Fruit fly (Drosophila melanogaster) whole organism, embryonic: Measurements from ENCODE around the gene TTLL4B.
A peak's percentile ranks its signal among the peaks of the same experiment; 100 is the strongest.

ENCODE experiments used
- ATbp ChIP-seq: fragments of 200-800 bp; sonication (Bioruptor generic); optimal IDR thresholded peaks from 2 replicates; lab custom pipeline; 2017; ENCODE audit warnings: missing biosample characterization, mild to moderate bottlenecking, missing genetic modification characterization, missing genetic modification reagents
- Abd-B ChIP-seq: fragments of 200-800 bp; sonication (Bioruptor generic); optimal IDR thresholded peaks from 2 replicates; lab custom pipeline; 2018; ENCODE audit warnings: missing biosample characterization, mild to moderate bottlenecking, missing genetic modification characterization, moderate library complexity
- Blimp-1 ChIP-seq: fragments of 200-800 bp; sonication (Bioruptor generic); optimal IDR thresholded peaks from 3 replicates; lab custom pipeline; 2018; ENCODE audit warnings: missing biosample characterization, missing genetic modification characterization, mild to moderate bottlenecking, moderate library complexity, missing genetic modification reagents
- CG11504 ChIP-seq: fragments of 200-800 bp; sonication (Bioruptor generic); optimal IDR thresholded peaks from 3 replicates; lab custom pipeline; 2019; ENCODE audit warnings: missing biosample characterization, mild to moderate bottlenecking, missing genetic modification characterization, moderate library complexity
- CG12391 ChIP-seq: fragments of 200-800 bp; sonication (Bioruptor generic); optimal IDR thresholded peaks from 3 replicates; lab custom pipeline; 2018; ENCODE audit warnings: missing biosample characterization, mild to moderate bottlenecking, missing genetic modification characterization, moderate library complexity
- CG12744 ChIP-seq: fragments of 200-800 bp; sonication (Bioruptor generic); optimal IDR thresholded peaks from 2 replicates; lab custom pipeline; 2016; ENCODE audit warnings: missing biosample characterization, missing genetic modification characterization
- CG13296 ChIP-seq: fragments of 200-800 bp; sonication (Bioruptor generic); optimal IDR thresholded peaks from 3 replicates; lab custom pipeline; 2018; ENCODE audit warnings: missing biosample characterization, mild to moderate bottlenecking, missing genetic modification characterization
- CG14014 ChIP-seq: fragments of 200-800 bp; sonication (Bioruptor generic); IDR thresholded peaks from 2 replicates; pipeline ENCODE4 v1.3.6; 2022; ENCODE audit warnings: missing biosample characterization, missing genetic modification characterization
- CG14050 ChIP-seq: fragments of 200-800 bp; sonication (Bioruptor generic); IDR thresholded peaks from 3 replicates; pipeline ENCODE4 v1.3.6; 2022; ENCODE audit warnings: missing biosample characterization, missing genetic modification characterization
- CG14860 ChIP-seq: fragments of 200-800 bp; sonication (Bioruptor generic); IDR thresholded peaks from 3 replicates; pipeline ENCODE4 v1.3.6; 2022; ENCODE audit warnings: missing biosample characterization, missing genetic modification characterization; ENCODE audit not compliant: partially characterized antibody
- CG14965 ChIP-seq: fragments of 200-800 bp; sonication (Bioruptor generic); optimal IDR thresholded peaks from 2 replicates; lab custom pipeline; 2016; ENCODE audit warnings: missing biosample characterization, missing genetic modification characterization, borderline replicate concordance
- CG1603 ChIP-seq: fragments of 200-800 bp; sonication (Bioruptor generic); optimal IDR thresholded peaks from 2 replicates; lab custom pipeline; 2019; ENCODE audit warnings: missing biosample characterization, mild to moderate bottlenecking, missing genetic modification characterization, moderate library complexity
- CG17328 ChIP-seq: fragments of 200-800 bp; sonication (Bioruptor generic); IDR thresholded peaks from 2 replicates; pipeline ENCODE4 v1.3.6; 2022; ENCODE audit warnings: missing biosample characterization, missing genetic modification characterization
- CG17568 ChIP-seq: fragments of 200-800 bp; sonication (Bioruptor generic); optimal IDR thresholded peaks from 2 replicates; lab custom pipeline; 2018; ENCODE audit warnings: missing biosample characterization, mild to moderate bottlenecking, missing genetic modification characterization, moderate library complexity
- CG18619 ChIP-seq: fragments of 200-800 bp; sonication (Bioruptor generic); optimal IDR thresholded peaks from 3 replicates; lab custom pipeline; 2017; ENCODE audit warnings: missing biosample characterization, mild to moderate bottlenecking, missing genetic modification characterization
- CG32767 ChIP-seq: fragments of 200-800 bp; sonication (Bioruptor generic); IDR thresholded peaks from 2 replicates; pipeline ENCODE4 v1.3.6; 2022; ENCODE audit warnings: missing biosample characterization, missing genetic modification characterization
- CG9797 ChIP-seq: fragments of 200-800 bp; sonication (Bioruptor generic); optimal IDR thresholded peaks from 3 replicates; lab custom pipeline; 2018; ENCODE audit warnings: missing biosample characterization, mild to moderate bottlenecking, missing genetic modification characterization
- Dbx ChIP-seq: fragments of 200-800 bp; sonication (Bioruptor generic); IDR thresholded peaks from 3 replicates; pipeline ENCODE4 v1.3.6; 2022; ENCODE audit warnings: missing biosample characterization, missing genetic modification characterization
- Ets65A ChIP-seq: fragments of 200-800 bp; sonication (Bioruptor generic); peaks from one replicate; lab custom pipeline; 2016; ENCODE audit warnings: missing biosample characterization, missing genetic modification characterization
- H2.0 ChIP-seq: fragments of 200-800 bp; sonication (Bioruptor generic); IDR thresholded peaks from 2 replicates; pipeline ENCODE4 v1.3.6; 2022; ENCODE audit warnings: missing biosample characterization, missing genetic modification characterization
- Hr51 ChIP-seq, 2 experiments: fragments of 200-800 bp; sonication (Bioruptor generic); optimal IDR thresholded peaks; 2 replicates in 1 of 2; 3 replicates in 1 of 2; lab custom pipeline; 2016 to 2018; ENCODE audit warnings: missing biosample characterization in 2 of 2, missing genetic modification characterization in 2 of 2, mild to moderate bottlenecking in 1 of 2, moderate library complexity in 1 of 2
- Med ChIP-seq: fragments of 200-800 bp; sonication (Bioruptor generic); peaks from one replicate; lab custom pipeline; 2016; ENCODE audit warnings: missing biosample characterization, missing genetic modification characterization, mild to moderate bottlenecking, inconsistent platforms, moderate library complexity
- Mrtf ChIP-seq: fragments of 200-800 bp; sonication (Bioruptor generic); IDR thresholded peaks from 3 replicates; pipeline ENCODE4 v1.3.6; 2022; ENCODE audit warnings: missing biosample characterization, missing genetic modification characterization
- NfI ChIP-seq: fragments of 200-800 bp; sonication (Bioruptor generic); optimal IDR thresholded peaks from 3 replicates; lab custom pipeline; 2018; ENCODE audit warnings: missing biosample characterization, mild to moderate bottlenecking, missing genetic modification characterization, moderate library complexity
- Poxn ChIP-seq: fragments of 200-800 bp; sonication (Bioruptor generic); IDR thresholded peaks from 2 replicates; pipeline ENCODE4 v1.3.6; 2022; ENCODE audit warnings: missing biosample characterization, missing genetic modification characterization
- Ptx1 ChIP-seq: fragments of 200-800 bp; sonication (Bioruptor generic); IDR thresholded peaks from 2 replicates; pipeline ENCODE4 v1.3.6; 2022; ENCODE audit warnings: missing biosample characterization, missing genetic modification characterization
- Xrp1 ChIP-seq: fragments of 200-800 bp; sonication (Bioruptor generic); IDR thresholded peaks from 2 replicates; pipeline ENCODE4 v1.3.6; 2022; ENCODE audit warnings: missing biosample characterization, missing genetic modification characterization
- cad ChIP-seq: fragments of >200 bp; optimal IDR thresholded peaks from 2 replicates; lab custom pipeline; 2017; ENCODE audit warnings: missing biosample characterization, missing genetic modification characterization
- cato ChIP-seq: fragments of 200-800 bp; sonication (Bioruptor generic); optimal IDR thresholded peaks from 2 replicates; lab custom pipeline; 2016; ENCODE audit warnings: missing biosample characterization, missing genetic modification characterization, borderline replicate concordance
- chif ChIP-seq, 2 experiments: fragments of 200-800 bp; sonication (Bioruptor generic); optimal IDR thresholded peaks; 3 replicates each; lab custom pipeline; 2016; ENCODE audit warnings: missing biosample characterization in 2 of 2, missing genetic modification characterization in 2 of 2
- dati ChIP-seq: fragments of 200-800 bp; sonication (Bioruptor generic); IDR thresholded peaks from 2 replicates; pipeline ENCODE4 v1.3.6; 2022; ENCODE audit warnings: missing biosample characterization, missing genetic modification characterization
- eve ChIP-seq, 2 experiments: fragments of >200 bp; optimal IDR thresholded peaks; 2 replicates each; lab custom pipeline; 2017; ENCODE audit warnings: missing biosample characterization in 2 of 2, missing genetic modification characterization in 2 of 2
- gsb ChIP-seq: fragments of 200-800 bp; sonication (Bioruptor generic); IDR thresholded peaks from 2 replicates; pipeline ENCODE4 v1.3.6; 2022; ENCODE audit warnings: missing biosample characterization, missing genetic modification characterization
- ind ChIP-seq: fragments of 200-800 bp; sonication (Bioruptor generic); optimal IDR thresholded peaks from 3 replicates; lab custom pipeline; 2016; ENCODE audit warnings: missing biosample characterization, missing genetic modification characterization
- ken ChIP-seq: fragments of 200-800 bp; sonication (Bioruptor generic); IDR thresholded peaks from 3 replicates; pipeline ENCODE4 v1.3.6; 2022; ENCODE audit warnings: missing biosample characterization, missing genetic modification characterization
- lab ChIP-seq: fragments of 200-800 bp; sonication (Bioruptor generic); optimal IDR thresholded peaks from 3 replicates; lab custom pipeline; 2017; ENCODE audit warnings: missing biosample characterization, missing genetic modification characterization, mild to moderate bottlenecking, moderate library complexity, missing genetic modification reagents
- nau ChIP-seq: fragments of 200-800 bp; sonication (Bioruptor generic); optimal IDR thresholded peaks from 3 replicates; lab custom pipeline; 2017; ENCODE audit warnings: missing biosample characterization, mild to moderate bottlenecking, missing genetic modification characterization, missing genetic modification reagents
- nom ChIP-seq: fragments of 200-800 bp; sonication (Bioruptor generic); optimal IDR thresholded peaks from 2 replicates; lab custom pipeline; 2017; ENCODE audit warnings: missing biosample characterization, missing genetic modification characterization, mild to moderate bottlenecking, moderate library complexity, missing genetic modification reagents
- sisA ChIP-seq: fragments of 200-800 bp; sonication (Bioruptor generic); IDR thresholded peaks from 2 replicates; pipeline ENCODE4 v1.3.6; 2022; ENCODE audit warnings: missing biosample characterization, missing genetic modification characterization
- sr ChIP-seq: fragments of 200-800 bp; sonication (Bioruptor generic); IDR thresholded peaks from 3 replicates; pipeline ENCODE4 v1.3.6; 2022; ENCODE audit warnings: missing biosample characterization, missing genetic modification characterization
- stwl ChIP-seq: fragments of 200-800 bp; sonication (Bioruptor generic); optimal IDR thresholded peaks from 3 replicates; lab custom pipeline; 2018; ENCODE audit warnings: missing biosample characterization, mild to moderate bottlenecking, missing genetic modification characterization, moderate library complexity
- wor ChIP-seq: fragments of 200-800 bp; sonication (Bioruptor generic); IDR thresholded peaks from 2 replicates; pipeline ENCODE4 v1.3.6; 2022; ENCODE audit warnings: missing biosample characterization, missing genetic modification characterization
- zen ChIP-seq: fragments of 200-800 bp; sonication (Bioruptor generic); optimal IDR thresholded peaks from 3 replicates; lab custom pipeline; 2018; ENCODE audit warnings: missing biosample characterization, mild to moderate bottlenecking, missing genetic modification characterization, moderate library complexity

The TTLL4B gene

DNA sequence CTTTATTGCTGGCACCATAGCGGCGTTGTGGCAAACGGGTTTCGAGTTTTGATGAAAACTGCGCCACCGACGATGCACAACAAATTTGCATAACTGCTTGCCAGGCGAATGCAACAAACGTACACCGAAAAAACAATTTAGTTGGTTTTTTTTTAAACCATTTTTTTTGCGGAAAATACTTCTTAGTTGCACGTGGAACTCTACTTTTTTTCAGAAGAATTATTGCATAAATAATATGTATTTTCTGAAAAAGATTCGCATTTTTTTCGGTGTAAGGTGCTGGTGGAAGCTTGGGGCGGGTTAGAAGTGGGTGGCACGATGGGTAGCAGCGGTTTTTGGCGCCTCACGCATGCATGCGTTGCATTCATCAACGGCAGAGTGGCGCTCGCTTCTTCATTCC lies 18.7 kb downstream of the TTLL4B start (continued):
- no peak for TF ChIP-seq Poxn (GFP tag; lab: Robert Waterston, UW)
- TF ChIP-seq gsb (GFP tag; lab: Robert Waterston, UW), result no peak
- TF ChIP-seq sisA (GFP tag; lab: Robert Waterston, UW), result peak; percentile 15; the same call in 1 of the 2 replicates
- TF ChIP-seq chif (GFP tag; optimal IDR thresholded peaks at IDR 0.05; lab: Kevin White, UChicago), result no peak
- peak; percentile 18 for TF ChIP-seq ATbp (GFP tag; lab: Kevin White, UChicago)
- TF ChIP-seq CG9797 (GFP tag; lab: Kevin White, UChicago), result no peak
- no peak for TF ChIP-seq CG17328 (GFP tag; lab: Robert Waterston, UW)
- no peak for TF ChIP-seq lab (GFP tag; lab: Kevin White, UChicago)
- TF ChIP-seq CG32767 (GFP tag; lab: Robert Waterston, UW), result no peak
- TF ChIP-seq wor (GFP tag; lab: Robert Waterston, UW), result peak; percentile 22; the same call in 1 of the 2 replicates
- TF ChIP-seq Med, result peak; percentile 18
- TF ChIP-seq CG14860, result no peak
- no peak for TF ChIP-seq nau (GFP tag; lab: Kevin White, UChicago)
- TF ChIP-seq Mrtf (GFP tag; lab: Robert Waterston, UW), result no peak
- TF ChIP-seq Ptx1 (GFP tag; lab: Robert Waterston, UW), result peak; percentile 39; the same call in 1 of the 2 replicates
- TF ChIP-seq stwl (tag; lab: Kevin White, UChicago), result no peak
- TF ChIP-seq Hr51 (GFP tag; optimal IDR thresholded peaks at IDR 0.05; lab: Kevin White, UChicago), result peak in 1 of 2 experiments; percentile 23
- no peak for TF ChIP-seq cato (GFP tag; lab: Kevin White, UChicago)
- TF ChIP-seq CG14014, result no peak
- TF ChIP-seq CG11504 (tag; lab: Kevin White, UChicago), result peak; percentile 7
- TF ChIP-seq CG12744 (GFP tag; lab: Kevin White, UChicago), result no peak
- no peak for TF ChIP-seq CG13296 (GFP tag; lab: Kevin White, UChicago)
- no peak for TF ChIP-seq NfI (GFP tag; lab: Kevin White, UChicago)
- TF ChIP-seq Dbx, result no peak
- TF ChIP-seq Ets65A, result no peak
- no peak for TF ChIP-seq nom (GFP tag; lab: Kevin White, UChicago)
- TF ChIP-seq H2.0 (GFP tag; lab: Robert Waterston, UW), result 0 out of 2 replicates have a peak, but pooled peaks have one; percentile 3
- no peak for TF ChIP-seq CG18619 (GFP tag; lab: Kevin White, UChicago)
- TF ChIP-seq Blimp-1 (GFP tag; lab: Kevin White, UChicago), result peak; percentile 6
- TF ChIP-seq CG1603 (tag; lab: Kevin White, UChicago), result no peak
- no peak for TF ChIP-seq CG17568 (GFP tag; lab: Kevin White, UChicago)
- no peak for TF ChIP-seq ind (GFP tag; lab: Kevin White, UChicago)
- no peak for TF ChIP-seq eve (GFP tag; optimal IDR thresholded peaks at IDR 0.05; lab: Kevin White, UChicago)
- TF ChIP-seq CG14965, result no peak
- TF ChIP-seq sr (GFP tag; lab: Robert Waterston, UW), result no peak
- TF ChIP-seq CG12391 (tag; lab: Kevin White, UChicago), result peak; percentile 5
- TF ChIP-seq zen (tag; lab: Kevin White, UChicago), result no peak
- TF ChIP-seq ken, result 0 out of 3 replicates have a peak, but pooled peaks have one; percentile 42
- peak; percentile 21; the same call in 1 of the 2 replicates for TF ChIP-seq Xrp1
- no peak for TF ChIP-seq cad (GFP tag; lab: Kevin White, UChicago)
- TF ChIP-seq Abd-B, result no peak
- no peak for TF ChIP-seq dati (GFP tag; lab: Robert Waterston, UW)
- no peak for TF ChIP-seq CG14050 (GFP tag; lab: Robert Waterston, UW)
